Worm (Caenorhabditis elegans) whole organism, L4/young adult: Measurements from ENCODE around the gene nlp-19.

Experiments used
- W03F9.2 ChIP-seq: fragments of 150-350 bp; optimal IDR thresholded peaks from 2 replicates; lab custom pipeline; 2014; ENCODE audit warnings: missing biosample characterization, missing genetic modification characterization
- dao-5 ChIP-seq: sonication (generic microtip); optimal IDR thresholded peaks from 2 replicates; lab custom pipeline; 2016; ENCODE audit warnings: missing genotype, missing genetic modification characterization, moderate library complexity, missing compliant biosample characterization
- him-1 ChIP-seq: sonication (generic microtip); optimal IDR thresholded peaks from 2 replicates; lab custom pipeline; 2016; ENCODE audit warnings: missing genotype, missing genetic modification reagents, missing genetic modification characterization, missing compliant biosample characterization

The nlp-19 gene

ce11 chrX:10981374-10981773 is 22.8 kb downstream of the nlp-19 start:
- TF ChIP-seq W03F9.2 (tag; lab: Kevin White, UChicago) (no peak), him-1 (tag; lab: Kevin White, UChicago) (no peak), dao-5 (no peak)

ce11 chrX:10982051-10982450 is 23.5 kb downstream of the nlp-19 start, which contains the start of gene ver-4:
ver-4 (plus strand) TSS chrX:10982351.
- no peak for TF ChIP-seq him-1 (tag; lab: Kevin White, UChicago)
- TF ChIP-seq W03F9.2 (tag; lab: Kevin White, UChicago): no peak
- TF ChIP-seq dao-5: no peak

- TF ChIP-seq dao-5 (no peak), him-1 (tag; lab: Kevin White, UChicago) (no peak), W03F9.2 (tag; lab: Kevin White, UChicago) (no peak)
Measured at ce11 chrX:10989286-10989685, 30.8 kb downstream of the nlp-19 start.

ce11 chrX:10990159-10990854 is 31.8 kb downstream of the nlp-19 start:
- no peak for TF ChIP-seq dao-5
- no peak for TF ChIP-seq W03F9.2 (tag; lab: Kevin White, UChicago)
- TF ChIP-seq him-1 (tag; lab: Kevin White, UChicago): no peak

- TF ChIP-seq dao-5: no peak
- no peak for TF ChIP-seq him-1 (tag; lab: Kevin White, UChicago)
- TF ChIP-seq W03F9.2 (tag; lab: Kevin White, UChicago): no peak
Measured at ce11 chrX:10990855-10991176, 32.3 kb downstream of the nlp-19 start.

ce11 chrX:10991352-10992172 is 33.0 kb downstream of the nlp-19 start:
- TF ChIP-seq W03F9.2 (tag; lab: Kevin White, UChicago): no peak
- no peak for TF ChIP-seq dao-5
- no peak for TF ChIP-seq him-1 (tag; lab: Kevin White, UChicago)

ce11 chrX:10992177-10992576 is 33.6 kb downstream of the nlp-19 start, which contains the start of gene ver-3:
ver-3 (plus strand) TSS chrX:10992477.
- TF ChIP-seq W03F9.2 (tag; lab: Kevin White, UChicago): no peak

ce11 chrX:10999176-10999575 is 40.6 kb downstream of the nlp-19 start, which contains the start of gene F59F3.6:
F59F3.6 (minus strand) TSS chrX:10999276.
- no peak for TF ChIP-seq W03F9.2 (tag; lab: Kevin White, UChicago)
- TF ChIP-seq him-1 (tag; lab: Kevin White, UChicago): no peak
- no peak for TF ChIP-seq dao-5

- no peak for TF ChIP-seq him-1 (tag; lab: Kevin White, UChicago)
- no peak for TF ChIP-seq dao-5
- no peak for TF ChIP-seq W03F9.2 (tag; lab: Kevin White, UChicago)
Measured at ce11 chrX:11001750-11002149, 43.2 kb downstream of the nlp-19 start, which contains the start of gene col-177. col-177 (minus strand) TSS chrX:11001850.

- TF ChIP-seq W03F9.2 (tag; lab: Kevin White, UChicago): no peak
Measured at ce11 chrX:11003701-11004100, 45.2 kb downstream of the nlp-19 start.

- no peak for TF ChIP-seq dao-5
- TF ChIP-seq W03F9.2 (tag; lab: Kevin White, UChicago): no peak
- TF ChIP-seq him-1 (tag; lab: Kevin White, UChicago): no peak
Measured at ce11 chrX:11007393-11007792, 48.9 kb downstream of the nlp-19 start.

ce11 chrX:11008052-11008451 is 49.5 kb downstream of the nlp-19 start, which contains the start of gene del-5:
del-5 (minus strand) TSS chrX:11008181.
- no peak for TF ChIP-seq dao-5
- TF ChIP-seq him-1 (tag; lab: Kevin White, UChicago): no peak
- no peak for TF ChIP-seq W03F9.2 (tag; lab: Kevin White, UChicago)
